In the genomic region with DNA sequence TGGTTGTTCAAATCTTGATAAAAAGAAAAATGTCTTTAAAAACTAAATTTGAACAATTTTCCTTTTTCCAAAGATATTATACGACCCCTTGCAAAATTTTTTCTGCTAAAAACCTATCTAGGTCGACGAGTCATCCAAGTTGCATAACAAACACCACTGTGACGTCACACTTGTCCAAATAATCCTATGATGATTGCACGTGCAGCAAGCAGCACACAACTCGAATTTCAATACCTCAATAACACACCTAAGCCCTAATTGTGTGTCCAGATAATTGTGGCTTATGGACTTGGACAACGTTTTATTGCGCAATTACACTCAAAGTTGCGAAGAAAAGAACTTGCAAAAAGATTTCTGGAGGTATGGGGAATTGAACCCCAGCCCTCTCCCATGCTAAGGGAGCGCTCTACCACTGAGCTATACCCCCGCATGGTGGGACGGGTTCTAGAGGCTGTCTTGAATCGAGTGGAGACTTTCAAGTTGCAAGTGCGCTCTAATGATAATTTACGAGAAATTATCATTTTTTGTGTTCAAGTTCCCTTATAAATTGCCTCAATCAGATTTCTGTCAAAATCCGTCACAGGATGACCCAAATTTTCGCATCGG, we compare ENCODE assay signal across 3 worm cellular contexts.
TF ChIP-seq lines count a peak whose summit lies in the region.

No protein-coding gene starts in this region.

TF ChIP-seq in whole organism, L1 larva, 84 proteins besides CTCF, POLR2A, EP300 and RAD21 (continued from another document and continues in another):
- TF ChIP-seq ces-1 (GFP tag; optimal IDR thresholded peaks at IDR 0.05; lab: Kevin White, UChicago) (no peak), efl-3 (GFP tag; optimal IDR thresholded peaks at IDR 0.05; lab: Kevin White, UChicago) (no peak), hlh-17 (GFP tag; optimal IDR thresholded peaks at IDR 0.05; lab: Kevin White, UChicago; ENCODE audit: borderline replicate concordance) (no peak), ceh-90 (tag; optimal IDR thresholded peaks at IDR 0.05; lab: Kevin White, UChicago) (no peak), ztf-4 (tag; optimal IDR thresholded peaks at IDR 0.05; lab: Kevin White, UChicago) (no peak), nhr-90 (tag; optimal IDR thresholded peaks at IDR 0.05; lab: Kevin White, UChicago; ENCODE audit: poor library complexity) (peak; percentile 79), lin-39 (tag; optimal IDR thresholded peaks at IDR 0.05; lab: Kevin White, UChicago) (no peak), Y116A8C.19 (tag; optimal IDR thresholded peaks at IDR 0.05; lab: Kevin White, UChicago; ENCODE audit: borderline replicate concordance) (no peak), xbp-1 (tag; optimal IDR thresholded peaks at IDR 0.05; lab: Kevin White, UChicago) (peak; percentile 61), dsc-1 (tag; optimal IDR thresholded peaks at IDR 0.05; lab: Kevin White, UChicago) (peak; percentile 52), aly-2 (tag; optimal IDR thresholded peaks at IDR 0.05; lab: Kevin White, UChicago) (no peak), mdl-1 (tag; optimal IDR thresholded peaks at IDR 0.05; lab: Kevin White, UChicago) (peak in 1 of 2 experiments; percentile 48), snpc-4 (tag; optimal IDR thresholded peaks at IDR 0.05; lab: Kevin White, UChicago) (no peak), elt-2 (tag; optimal IDR thresholded peaks at IDR 0.05; lab: Kevin White, UChicago) (no peak), grh-1 (GFP tag; IDR thresholded peaks at IDR 0.05; lab: Robert Waterston, UW) (no peak), nhr-12 (tag; optimal IDR thresholded peaks at IDR 0.05; lab: Kevin White, UChicago) (no peak), efl-1 (optimal IDR thresholded peaks at IDR 0.05; lab: Kevin White, UChicago) (peak in 1 of 2 experiments; percentile 51), efl-1 (GFP tag; optimal IDR thresholded peaks at IDR 0.05 in 1 of 2; lab: Kevin White, UChicago) (peak; percentile 35 to 85), hlh-4 (tag; optimal IDR thresholded peaks at IDR 0.05; lab: Kevin White, UChicago) (no peak), lin-14 (GFP tag; optimal IDR thresholded peaks at IDR 0.05; lab: Kevin White, UChicago) (peak; percentile 66), pax-3 (tag; optimal IDR thresholded peaks at IDR 0.05; lab: Kevin White, UChicago) (peak; percentile 58), lin-13 (GFP tag; optimal IDR thresholded peaks at IDR 0.05; lab: Kevin White, UChicago) (peak; percentile 37), C04F5.9 (tag; optimal IDR thresholded peaks at IDR 0.05; lab: Kevin White, UChicago) (peak; percentile 19), nhr-77 (tag; optimal IDR thresholded peaks at IDR 0.05; lab: Kevin White, UChicago) (peak; percentile 57), irx-1 (tag; optimal IDR thresholded peaks at IDR 0.05; lab: Kevin White, UChicago) (no peak), C16A3.4 (tag; optimal IDR thresholded peaks at IDR 0.05; lab: Kevin White, UChicago) (peak; percentile 63), ceh-82 (tag; optimal IDR thresholded peaks at IDR 0.05; lab: Kevin White, UChicago) (peak in 1 of 3 experiments; percentile 5), sptf-1 (tag; optimal IDR thresholded peaks at IDR 0.05; lab: Kevin White, UChicago) (no peak), unc-130 (tag; optimal IDR thresholded peaks at IDR 0.05; lab: Kevin White, UChicago) (peak; percentile 28), elt-3 (tag; optimal IDR thresholded peaks at IDR 0.05; lab: Kevin White, UChicago) (peak in 1 of 6 experiments; percentile 20), nhr-47 (tag; optimal IDR thresholded peaks at IDR 0.05; lab: Kevin White, UChicago) (peak; percentile 78), rnt-1 (tag; optimal IDR thresholded peaks at IDR 0.05; lab: Kevin White, UChicago) (peak; percentile 76), ama-1 (optimal IDR thresholded peaks at IDR 0.05; lab: Kevin White, UChicago) (no peak), dpl-1 (GFP tag; optimal IDR thresholded peaks at IDR 0.05; lab: Kevin White, UChicago) (peak; percentile 1 to 41 (median 19)), lin-35 (GFP tag; optimal IDR thresholded peaks at IDR 0.05; lab: Kevin White, UChicago) (peak; percentile 31 to 60), ceh-63 (GFP tag; optimal IDR thresholded peaks at IDR 0.05; lab: Kevin White, UChicago) (no peak), nhr-19 (GFP tag; conservative IDR thresholded peaks at IDR 0.05; lab: Robert Waterston, UW) (peak; percentile 65), nhr-84 (tag; optimal IDR thresholded peaks at IDR 0.05; lab: Kevin White, UChicago) (no peak), sup-37 (GFP tag; optimal IDR thresholded peaks at IDR 0.05; lab: Kevin White, UChicago) (no peak), blmp-1 (tag; optimal IDR thresholded peaks at IDR 0.05; lab: Kevin White, UChicago) (no peak), F16B12.6 (tag; optimal IDR thresholded peaks at IDR 0.05; lab: Kevin White, UChicago) (no peak)

TF ChIP-seq in whole organism, L3 larva, 47 proteins besides CTCF, POLR2A, EP300 and RAD21 (continued from another document):
- TF ChIP-seq jun-1 (tag; optimal IDR thresholded peaks at IDR 0.05; lab: Kevin White, UChicago): no peak
- TF ChIP-seq pha-4 (tag; optimal IDR thresholded peaks at IDR 0.05; lab: Kevin White, UChicago): peak; percentile 17
- no peak for TF ChIP-seq ama-1 (optimal IDR thresholded peaks at IDR 0.05; lab: Kevin White, UChicago)
- TF ChIP-seq nfya-1 (tag; optimal IDR thresholded peaks at IDR 0.05; lab: Kevin White, UChicago; ENCODE audit: insufficient read depth): peak; percentile 59
- no peak for TF ChIP-seq fkh-10 (GFP tag; optimal IDR thresholded peaks at IDR 0.05; lab: Kevin White, UChicago)
- TF ChIP-seq snpc-4 (tag; optimal IDR thresholded peaks at IDR 0.05; lab: Kevin White, UChicago): peak; percentile 14

TF ChIP-seq in whole organism, young adult, 124 proteins besides CTCF, POLR2A, EP300 and RAD21 (continued from another document and continues in another):
- TF ChIP-seq Y53G8AR.9 (GFP tag; conservative IDR thresholded peaks at IDR 0.05; lab: Robert Waterston, UW): peak; percentile 48; the same call in 1 of the 2 replicates
- TF ChIP-seq B0336.3 (GFP tag; IDR thresholded peaks at IDR 0.05; lab: Robert Waterston, UW): peak; percentile 87
- TF ChIP-seq cebp-1 (GFP tag; IDR thresholded peaks at IDR 0.05; lab: Robert Waterston, UW): no peak
- peak; percentile 70 for TF ChIP-seq cebp-1 (tag; optimal IDR thresholded peaks at IDR 0.05; lab: Kevin White, UChicago)
- TF ChIP-seq unc-130 (GFP tag; optimal IDR thresholded peaks at IDR 0.05; lab: Kevin White, UChicago): peak; percentile 9
- peak; percentile 73 for TF ChIP-seq ztf-28 (GFP tag; IDR thresholded peaks at IDR 0.05; lab: Robert Waterston, UW)
- peak; percentile 90 for TF ChIP-seq snpc-1.3 (tag; optimal IDR thresholded peaks at IDR 0.05; lab: Kevin White, UChicago; ENCODE audit: insufficient read depth)
- 0 out of 2 replicates have a peak, but pooled peaks have one; percentile 70 for TF ChIP-seq egl-44 (GFP tag; IDR thresholded peaks at IDR 0.05; lab: Robert Waterston, UW)
- TF ChIP-seq F49E8.2 (tag; optimal IDR thresholded peaks at IDR 0.05; lab: Kevin White, UChicago; ENCODE audit: insufficient read depth): peak; percentile 80
- TF ChIP-seq nhr-120 (GFP tag; IDR thresholded peaks at IDR 0.05; lab: Robert Waterston, UW): no peak
- peak; percentile 48 for TF ChIP-seq hrde-1 (tag; optimal IDR thresholded peaks at IDR 0.05; lab: Kevin White, UChicago; ENCODE audit: borderline replicate concordance)
- peak; percentile 99 for TF ChIP-seq attf-6 (GFP tag; IDR thresholded peaks at IDR 0.05; lab: Robert Waterston, UW)
- TF ChIP-seq let-607 (tag; optimal IDR thresholded peaks at IDR 0.05; lab: Kevin White, UChicago): peak in 1 of 2 experiments; percentile 45
- TF ChIP-seq zim-3 (tag; optimal IDR thresholded peaks at IDR 0.05; lab: Kevin White, UChicago): peak; percentile 5
- no peak for TF ChIP-seq nfya-2 (GFP tag; IDR thresholded peaks at IDR 0.05; lab: Robert Waterston, UW)
- TF ChIP-seq dox-1 (GFP tag; IDR thresholded peaks at IDR 0.05; lab: Robert Waterston, UW): peak; percentile 93
- TF ChIP-seq F55B11.4 (tag; optimal IDR thresholded peaks at IDR 0.05; lab: Kevin White, UChicago; ENCODE audit: borderline replicate concordance, insufficient read depth): no peak
- peak; percentile 84 for TF ChIP-seq ztf-18 (tag; optimal IDR thresholded peaks at IDR 0.05; lab: Kevin White, UChicago)
- no peak for TF ChIP-seq lag-1 (GFP tag; IDR thresholded peaks at IDR 0.05; lab: Robert Waterston, UW)
- TF ChIP-seq aptf-3 (GFP tag; IDR thresholded peaks at IDR 0.05; lab: Robert Waterston, UW): peak; percentile 82; the same call in 1 of the 2 replicates
- peak; percentile 85 for TF ChIP-seq nfyb-1 (GFP tag; IDR thresholded peaks at IDR 0.05; lab: Robert Waterston, UW)
- TF ChIP-seq F22D6.2 (tag; optimal IDR thresholded peaks at IDR 0.05; lab: Kevin White, UChicago): peak; percentile 33
- TF ChIP-seq lin-54 (GFP tag; optimal IDR thresholded peaks at IDR 0.05; lab: Kevin White, UChicago): peak; percentile 73
- no peak for TF ChIP-seq C06A6.2 (GFP tag; conservative IDR thresholded peaks at IDR 0.05; lab: Robert Waterston, UW)
- TF ChIP-seq ceh-58 (GFP tag; IDR thresholded peaks at IDR 0.05; lab: Robert Waterston, UW): no peak
- TF ChIP-seq akir-1 (GFP tag; optimal IDR thresholded peaks at IDR 0.05; lab: Kevin White, UChicago): peak; percentile 48
- no peak for TF ChIP-seq mel-28 (tag; optimal IDR thresholded peaks at IDR 0.05; lab: Kevin White, UChicago; ENCODE audit: borderline replicate concordance)
- 0 out of 2 replicates have a peak, but pooled peaks have one; percentile 22 for TF ChIP-seq madf-8 (GFP tag; conservative IDR thresholded peaks at IDR 0.05; lab: Robert Waterston, UW)
- TF ChIP-seq Y53F4B.3 (GFP tag; IDR thresholded peaks at IDR 0.05; lab: Robert Waterston, UW): peak; percentile 45; the same call in 1 of the 2 replicates
- no peak for TF ChIP-seq F10E7.11 (tag; optimal IDR thresholded peaks at IDR 0.05; lab: Kevin White, UChicago)
- TF ChIP-seq cebp-2 (GFP tag; IDR thresholded peaks at IDR 0.05; lab: Robert Waterston, UW): peak; percentile 86; the same call in 1 of the 2 replicates
- peak; percentile 49; the same call in 1 of the 2 replicates for TF ChIP-seq hsf-1 (GFP tag; IDR thresholded peaks at IDR 0.05; lab: Robert Waterston, UW)
- TF ChIP-seq bed-1 (GFP tag; IDR thresholded peaks at IDR 0.05; lab: Robert Waterston, UW): 0 out of 2 replicates have a peak, but pooled peaks have one; percentile 49
- peak; percentile 92 for TF ChIP-seq Y56A3A.18 (GFP tag; IDR thresholded peaks at IDR 0.05; lab: Robert Waterston, UW)
- TF ChIP-seq egl-18 (GFP tag; IDR thresholded peaks at IDR 0.05; lab: Robert Waterston, UW): no peak
- TF ChIP-seq F33H1.4 (GFP tag; IDR thresholded peaks at IDR 0.05; lab: Robert Waterston, UW): peak; percentile 39; the same call in 1 of the 2 replicates
- peak in 1 of 3 experiments; percentile 70 for TF ChIP-seq lin-35 (GFP tag; optimal IDR thresholded peaks at IDR 0.05; lab: Kevin White, UChicago)
- peak; percentile 89 for TF ChIP-seq pbrm-1 (GFP tag; IDR thresholded peaks at IDR 0.05; lab: Robert Waterston, UW)
- TF ChIP-seq Y95B8A.8 (GFP tag; IDR thresholded peaks at IDR 0.05; lab: Robert Waterston, UW): no peak
- no peak for TF ChIP-seq madf-6 (GFP tag; IDR thresholded peaks at IDR 0.05; lab: Robert Waterston, UW)
- peak; percentile 92 for TF ChIP-seq snpc-4 (GFP tag; optimal IDR thresholded peaks at IDR 0.05; lab: Kevin White, UChicago)
- TF ChIP-seq snpc-4 (tag; optimal IDR thresholded peaks at IDR 0.05; lab: Kevin White, UChicago): peak; percentile 69 to 98 (median 96)
- TF ChIP-seq rpc-1 (optimal IDR thresholded peaks at IDR 0.05; lab: Kevin White, UChicago): peak; percentile 83
- TF ChIP-seq rpc-1 (tag; optimal IDR thresholded peaks at IDR 0.05; lab: Kevin White, UChicago): peak; percentile 85
- TF ChIP-seq sdz-38 (tag; optimal IDR thresholded peaks at IDR 0.05; lab: Kevin White, UChicago): no peak
- peak; percentile 93 for TF ChIP-seq lin-26 (GFP tag; IDR thresholded peaks at IDR 0.05; lab: Robert Waterston, UW)
- no peak for TF ChIP-seq ama-1 (optimal IDR thresholded peaks at IDR 0.05; lab: Kevin White, UChicago)
- peak in 1 of 2 experiments; percentile 80 for TF ChIP-seq ama-1 (GFP tag; optimal IDR thresholded peaks at IDR 0.05; lab: Kevin White, UChicago)
- no peak for TF ChIP-seq nhr-179 (tag; optimal IDR thresholded peaks at IDR 0.05; lab: Kevin White, UChicago)
- peak; percentile 81 for TF ChIP-seq D2030.7 (GFP tag; IDR thresholded peaks at IDR 0.05; lab: Robert Waterston, UW)
- peak; percentile 58 for TF ChIP-seq ceh-27 (GFP tag; optimal IDR thresholded peaks at IDR 0.05; lab: Kevin White, UChicago)
- TF ChIP-seq K11D2.4 (GFP tag; IDR thresholded peaks at IDR 0.05; lab: Robert Waterston, UW): no peak; the same call in 1 of the 2 replicates
- TF ChIP-seq F52B5.7 (tag; optimal IDR thresholded peaks at IDR 0.05; lab: Kevin White, UChicago): peak; percentile 67
- TF ChIP-seq hlh-26 (GFP tag; conservative IDR thresholded peaks at IDR 0.05; lab: Robert Waterston, UW): no peak
- peak; percentile 60 for TF ChIP-seq snpc-1.1 (tag; optimal IDR thresholded peaks at IDR 0.05; lab: Kevin White, UChicago; ENCODE audit: insufficient read depth)
- peak; percentile 29 for TF ChIP-seq somi-1 (GFP tag; optimal IDR thresholded peaks at IDR 0.05; lab: Kevin White, UChicago)
- TF ChIP-seq tbx-9 (tag; optimal IDR thresholded peaks at IDR 0.05; lab: Kevin White, UChicago; ENCODE audit: borderline replicate concordance): no peak
- peak; percentile 39; the same call in 1 of the 2 replicates for TF ChIP-seq B0019.2 (GFP tag; conservative IDR thresholded peaks at IDR 0.05; lab: Robert Waterston, UW)
- TF ChIP-seq tbp1 (GFP tag; optimal IDR thresholded peaks at IDR 0.05; lab: Kevin White, UChicago): peak; percentile 94
- TF ChIP-seq lir-1 (GFP tag; conservative IDR thresholded peaks at IDR 0.05; lab: Robert Waterston, UW): peak; percentile 79
- peak; percentile 46 for TF ChIP-seq K12H6.12 (tag; optimal IDR thresholded peaks at IDR 0.05; lab: Kevin White, UChicago)
- peak; percentile 74 for TF ChIP-seq hmg-1.2 (GFP tag; IDR thresholded peaks at IDR 0.05; lab: Robert Waterston, UW)
- TF ChIP-seq B0035.1 (tag; optimal IDR thresholded peaks at IDR 0.05; lab: Kevin White, UChicago): peak; percentile 58
- TF ChIP-seq lsl-1 (GFP tag; optimal IDR thresholded peaks at IDR 0.05; lab: Kevin White, UChicago): peak; percentile 50
- peak; percentile 38 for TF ChIP-seq nhr-80 (tag; optimal IDR thresholded peaks at IDR 0.05; lab: Kevin White, UChicago)
- no peak for TF ChIP-seq sea-2 (GFP tag; IDR thresholded peaks at IDR 0.05; lab: Robert Waterston, UW)
- no peak for TF ChIP-seq lsy-27 (tag; optimal IDR thresholded peaks at IDR 0.05; lab: Kevin White, UChicago; ENCODE audit: borderline replicate concordance, insufficient read depth)
- no peak for TF ChIP-seq F39B2.1 (GFP tag; IDR thresholded peaks at IDR 0.05; lab: Robert Waterston, UW)
- 0 out of 2 replicates have a peak, but pooled peaks have one; percentile 16 for TF ChIP-seq aptf-2 (GFP tag; conservative IDR thresholded peaks at IDR 0.05; lab: Robert Waterston, UW)
- no peak for TF ChIP-seq bed-2 (GFP tag; IDR thresholded peaks at IDR 0.05; lab: Robert Waterston, UW)
- no peak for TF ChIP-seq fkh-3 (tag; optimal IDR thresholded peaks at IDR 0.05; lab: Kevin White, UChicago)
- peak; percentile 16 for TF ChIP-seq efl-1 (GFP tag; optimal IDR thresholded peaks at IDR 0.05; lab: Kevin White, UChicago)
- TF ChIP-seq Y67H2A.10 (GFP tag; conservative IDR thresholded peaks at IDR 0.05; lab: Robert Waterston, UW): no peak
- TF ChIP-seq F57C9.4 (tag; optimal IDR thresholded peaks at IDR 0.05; lab: Kevin White, UChicago): no peak
- TF ChIP-seq atf-7 (tag; optimal IDR thresholded peaks at IDR 0.05; lab: Kevin White, UChicago): peak; percentile 58
- TF ChIP-seq nfya-1 (tag; optimal IDR thresholded peaks at IDR 0.05; lab: Kevin White, UChicago; ENCODE audit: borderline replicate concordance, insufficient read depth): no peak
- TF ChIP-seq rec-8 (tag; optimal IDR thresholded peaks at IDR 0.05; lab: Kevin White, UChicago): peak; percentile 29 to 54
- no peak for TF ChIP-seq ccch-3 (GFP tag; optimal IDR thresholded peaks at IDR 0.05; lab: Kevin White, UChicago)
